Fruit fly (Drosophila melanogaster) whole organism, embryonic: ENCODE results near the gene Ctr9.
A peak's percentile ranks its signal among the peaks of the same experiment; 100 is the strongest.

Experiments used
- CG12744 ChIP-seq: fragments of 200-800 bp; sonication (Bioruptor generic); optimal IDR thresholded peaks from 2 replicates; lab custom pipeline; 2016; ENCODE audit warnings: missing biosample characterization, missing genetic modification characterization
- CG13287 ChIP-seq: fragments of 200-800 bp; sonication (Bioruptor generic); IDR thresholded peaks from 2 replicates; pipeline ENCODE4 v1.3.6; 2022; ENCODE audit warnings: missing biosample characterization, missing genetic modification characterization; ENCODE audit not compliant: partially characterized antibody
- CG14860 ChIP-seq: fragments of 200-800 bp; sonication (Bioruptor generic); IDR thresholded peaks from 3 replicates; pipeline ENCODE4 v1.3.6; 2022; ENCODE audit warnings: missing biosample characterization, missing genetic modification characterization; ENCODE audit not compliant: partially characterized antibody
- CG15514 ChIP-seq: fragments of 200-800 bp; sonication (Bioruptor generic); optimal IDR thresholded peaks from 3 replicates; lab custom pipeline; 2017; ENCODE audit warnings: missing biosample characterization, missing genetic modification characterization, mild to moderate bottlenecking, moderate library complexity, missing genetic modification reagents
- CG17912 ChIP-seq: fragments of 200-800 bp; sonication (Bioruptor generic); optimal IDR thresholded peaks from 2 replicates; lab custom pipeline; 2018; ENCODE audit warnings: missing biosample characterization, mild to moderate bottlenecking, missing genetic modification characterization
- CG2116 ChIP-seq: fragments of 200-800 bp; sonication (Bioruptor generic); optimal IDR thresholded peaks from 3 replicates; lab custom pipeline; 2018; ENCODE audit warnings: missing biosample characterization, mild to moderate bottlenecking, missing genetic modification characterization
- CG34224 ChIP-seq: fragments of 200-800 bp; sonication (Bioruptor generic); IDR thresholded peaks from 3 replicates; pipeline ENCODE4 v1.3.6; 2022; ENCODE audit warnings: missing biosample characterization, missing genetic modification characterization; ENCODE audit not compliant: partially characterized antibody
- CG7963 ChIP-seq: fragments of 200-800 bp; sonication (Bioruptor generic); IDR thresholded peaks from 3 replicates; pipeline ENCODE4 v1.3.6; 2022; ENCODE audit warnings: missing biosample characterization, missing genetic modification characterization; ENCODE audit not compliant: partially characterized antibody
- CG9797 ChIP-seq: fragments of 200-800 bp; sonication (Bioruptor generic); optimal IDR thresholded peaks from 3 replicates; lab custom pipeline; 2018; ENCODE audit warnings: missing biosample characterization, mild to moderate bottlenecking, missing genetic modification characterization
- Dfd ChIP-seq, 2 experiments: fragments of >200 bp; optimal IDR thresholded peaks; 2 replicates each; lab custom pipeline; 2017; ENCODE audit warnings: missing biosample characterization in 2 of 2, missing genetic modification characterization in 2 of 2
- Dref ChIP-seq: fragments of 200-800 bp; sonication (Bioruptor generic); IDR thresholded peaks from 2 replicates; pipeline ENCODE4 v1.3.6; 2022; ENCODE audit warnings: missing biosample characterization, missing genetic modification characterization
- E2f2 ChIP-seq: fragments of 200-800 bp; sonication (Bioruptor generic); IDR thresholded peaks from 2 replicates; pipeline ENCODE4 v1.3.6; 2022; ENCODE audit warnings: missing biosample characterization, missing genetic modification characterization
- Eip74EF ChIP-seq, 2 experiments: fragments of 200-800 bp in 1 of 2; fragments of >200 bp in 1 of 2; sonication (Bioruptor generic) in 1 of 2; optimal IDR thresholded peaks; 2 replicates each; lab custom pipeline; 2017 to 2019; ENCODE audit warnings: missing biosample characterization in 2 of 2, missing genetic modification characterization in 2 of 2, mild to moderate bottlenecking in 1 of 2, moderate library complexity in 1 of 2
- Fer1 ChIP-seq: fragments of 200-800 bp; sonication (Bioruptor generic); optimal IDR thresholded peaks from 2 replicates; lab custom pipeline; 2017; ENCODE audit warnings: missing biosample characterization, mild to moderate bottlenecking, missing genetic modification characterization
- HLH4C ChIP-seq: fragments of 200-800 bp; sonication (Bioruptor generic); IDR thresholded peaks from 3 replicates; pipeline ENCODE4 v1.3.6; 2022; ENCODE audit warnings: missing biosample characterization, missing genetic modification characterization; ENCODE audit not compliant: partially characterized antibody
- HLHmδ ChIP-seq: fragments of 200-800 bp; sonication (Bioruptor generic); optimal IDR thresholded peaks from 2 replicates; lab custom pipeline; 2018; ENCODE audit warnings: missing biosample characterization, mild to moderate bottlenecking, missing genetic modification characterization, moderate library complexity
- Myb ChIP-seq: fragments of 200-800 bp; sonication (Bioruptor generic); optimal IDR thresholded peaks from 2 replicates; lab custom pipeline; 2016; ENCODE audit warnings: missing biosample characterization, missing genetic modification characterization
- Nf-YA ChIP-seq: fragments of 200-800 bp; sonication (Bioruptor generic); IDR thresholded peaks from 2 replicates; pipeline ENCODE4 v1.3.6; 2022; ENCODE audit warnings: missing biosample characterization, missing genetic modification characterization
- Opbp ChIP-seq: fragments of 200-800 bp; sonication (Bioruptor generic); IDR thresholded peaks from 3 replicates; pipeline ENCODE4 v1.3.6; 2022; ENCODE audit warnings: missing biosample characterization, missing genetic modification characterization; ENCODE audit not compliant: partially characterized antibody
- Scr ChIP-seq: fragments of 200-800 bp; sonication (Bioruptor generic); IDR thresholded peaks from 2 replicates; pipeline ENCODE4 v1.3.6; 2022; ENCODE audit warnings: missing biosample characterization, missing genetic modification characterization; ENCODE audit not compliant: partially characterized antibody
- Side ChIP-seq: fragments of 200-800 bp; sonication (Bioruptor generic); optimal IDR thresholded peaks from 2 replicates; lab custom pipeline; 2016; ENCODE audit warnings: missing biosample characterization, missing genetic modification characterization
- Tbp ChIP-seq: fragments of >200 bp; optimal IDR thresholded peaks from 2 replicates; lab custom pipeline; 2018; ENCODE audit warnings: missing biosample characterization, missing genetic modification characterization
- Trl ChIP-seq, 3 experiments: fragments of >200 bp in 2 of 3; fragments of 200-800 bp in 1 of 3; sonication (Bioruptor generic) in 1 of 3; optimal IDR thresholded peaks; 2 replicates in 1 of 3; 3 replicates in 2 of 3; lab custom pipeline; 2016 to 2017; ENCODE audit warnings: missing biosample characterization in 1 of 3, missing genetic modification characterization in 1 of 3
- amos ChIP-seq: fragments of 200-800 bp; sonication (Bioruptor generic); IDR thresholded peaks from 2 replicates; pipeline ENCODE4 v1.3.6; 2022; ENCODE audit warnings: missing biosample characterization, missing genetic modification characterization; ENCODE audit not compliant: partially characterized antibody
- ato ChIP-seq: fragments of 200-800 bp; sonication (Bioruptor generic); IDR thresholded peaks from 2 replicates; pipeline ENCODE4 v1.3.6; 2022; ENCODE audit warnings: missing biosample characterization, missing genetic modification characterization; ENCODE audit not compliant: partially characterized antibody
- bbx ChIP-seq: fragments of 200-800 bp; sonication (Bioruptor generic); IDR thresholded peaks from 2 replicates; pipeline ENCODE4 v1.3.6; 2022; ENCODE audit warnings: missing biosample characterization, missing genetic modification characterization; ENCODE audit not compliant: partially characterized antibody
- chinmo ChIP-seq: fragments of 200-800 bp; sonication (Bioruptor generic); IDR thresholded peaks from 4 replicates; pipeline ENCODE4 v1.3.6; 2022; ENCODE audit warnings: missing biosample characterization, missing genetic modification characterization; ENCODE audit not compliant: partially characterized antibody
- da ChIP-seq: fragments of 200-800 bp; sonication (Bioruptor generic); optimal IDR thresholded peaks from 2 replicates; lab custom pipeline; 2016; ENCODE audit warnings: missing biosample characterization, missing genetic modification characterization
- fd3F ChIP-seq: fragments of 200-800 bp; sonication (Bioruptor generic); optimal IDR thresholded peaks from 2 replicates; lab custom pipeline; 2018; ENCODE audit warnings: missing biosample characterization, mild to moderate bottlenecking, missing genetic modification characterization, moderate library complexity
- fd64A ChIP-seq: fragments of 200-800 bp; sonication (Bioruptor generic); optimal IDR thresholded peaks from 3 replicates; lab custom pipeline; 2018; ENCODE audit warnings: missing biosample characterization, mild to moderate bottlenecking, missing genetic modification characterization
- gfzf ChIP-seq: fragments of 200-800 bp; sonication (Bioruptor generic); optimal IDR thresholded peaks from 2 replicates; lab custom pipeline; 2016; ENCODE audit warnings: missing biosample characterization, mild to moderate bottlenecking, missing genetic modification characterization, moderate library complexity
- hb ChIP-seq: fragments of 200-800 bp; sonication (Bioruptor generic); IDR thresholded peaks from 3 replicates; pipeline ENCODE4 v1.3.6; 2022; ENCODE audit warnings: missing biosample characterization, missing genetic modification characterization; ENCODE audit not compliant: partially characterized antibody
- hbn ChIP-seq: fragments of 200-800 bp; sonication (Bioruptor generic); IDR thresholded peaks from 2 replicates; pipeline ENCODE4 v1.3.6; 2022; ENCODE audit warnings: missing biosample characterization, missing genetic modification characterization; ENCODE audit not compliant: partially characterized antibody
- knrl ChIP-seq: fragments of 200-800 bp; sonication (Bioruptor generic); IDR thresholded peaks from 3 replicates; pipeline ENCODE4 v1.3.6; 2022; ENCODE audit warnings: missing biosample characterization, missing genetic modification characterization; ENCODE audit not compliant: partially characterized antibody
- lbe ChIP-seq: fragments of 200-800 bp; sonication (Bioruptor generic); optimal IDR thresholded peaks from 2 replicates; lab custom pipeline; 2016; ENCODE audit warnings: missing biosample characterization, mild to moderate bottlenecking, missing genetic modification characterization
- nerfin-2 ChIP-seq: fragments of 200-800 bp; sonication (Bioruptor generic); IDR thresholded peaks from 2 replicates; pipeline ENCODE4 v1.3.6; 2022; ENCODE audit warnings: missing biosample characterization, missing genetic modification characterization; ENCODE audit not compliant: partially characterized antibody
- pan ChIP-seq, 4 experiments: fragments of >200 bp in 3 of 4; fragments of 200-800 bp in 1 of 4; sonication (Bioruptor generic) in 1 of 4; optimal IDR thresholded peaks in 3 of 4; IDR thresholded peaks in 1 of 4; 2 replicates each; pipeline versions ENCODE4 v1.3.6 to Lab custom; 2017 to 2022; ENCODE audit warnings: missing biosample characterization in 2 of 4, missing genetic modification characterization in 2 of 4, mixed read lengths in 1 of 4
- phol ChIP-seq: fragments of 200-800 bp; sonication (Bioruptor generic); optimal IDR thresholded peaks from 3 replicates; lab custom pipeline; 2018; ENCODE audit warnings: missing biosample characterization, mild to moderate bottlenecking, missing genetic modification characterization, moderate library complexity
- pzg ChIP-seq: fragments of 200-800 bp; sonication (Bioruptor generic); optimal IDR thresholded peaks from 3 replicates; lab custom pipeline; 2018; ENCODE audit warnings: missing biosample characterization, mild to moderate bottlenecking, missing genetic modification characterization, moderate library complexity
- slbo ChIP-seq: fragments of 200-800 bp; sonication (Bioruptor generic); IDR thresholded peaks from 2 replicates; pipeline ENCODE4 v1.3.6; 2022; ENCODE audit warnings: missing biosample characterization, missing genetic modification characterization
- sna ChIP-seq: fragments of 200-800 bp; sonication (Bioruptor generic); IDR thresholded peaks from 2 replicates; pipeline ENCODE4 v1.3.6; 2022; ENCODE audit warnings: missing biosample characterization, missing genetic modification characterization; ENCODE audit not compliant: partially characterized antibody
- unc-4 ChIP-seq: fragments of 200-800 bp; sonication (Bioruptor generic); IDR thresholded peaks from 2 replicates; pipeline ENCODE4 v1.3.6; 2022; ENCODE audit warnings: missing biosample characterization, missing genetic modification characterization; ENCODE audit not compliant: partially characterized antibody
- zen2 ChIP-seq: fragments of 200-800 bp; sonication (Bioruptor generic); IDR thresholded peaks from 3 replicates; pipeline ENCODE4 v1.3.6; 2022; ENCODE audit warnings: missing biosample characterization, missing genetic modification characterization; ENCODE audit not compliant: partially characterized antibody

The Ctr9 gene

DNA sequence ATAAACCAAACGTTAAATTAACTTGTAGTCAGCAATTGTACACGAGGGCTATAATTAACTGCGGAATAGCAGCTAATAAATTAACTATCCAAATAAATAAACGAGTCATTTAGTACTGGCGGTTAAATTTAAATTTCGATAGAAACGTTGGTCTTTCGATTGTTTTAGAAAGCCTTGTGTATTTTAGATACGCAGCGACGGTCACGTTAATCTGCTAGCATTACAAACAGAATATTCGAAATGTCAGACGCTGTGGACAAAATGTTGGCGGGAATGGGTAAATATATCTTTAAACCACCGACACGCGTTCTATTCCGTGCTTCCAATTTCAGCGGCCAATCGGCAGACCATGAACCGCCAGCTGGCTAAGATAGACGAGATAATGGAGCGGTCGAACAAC lies 24.5 kb downstream of the Ctr9 start, which contains the start of gene msd1 (continued):
- TF ChIP-seq ato (GFP tag; lab: Robert Waterston, UW) (0 out of 2 replicates have a peak, but pooled peaks have one; percentile 41), Myb (peak; percentile 61), CG15514 (GFP tag; lab: Kevin White, UChicago) (peak; percentile 33), CG17912 (GFP tag; lab: Kevin White, UChicago) (peak; percentile 17), HLHmδ (GFP tag; lab: Kevin White, UChicago) (no peak), Eip74EF (GFP tag; optimal IDR thresholded peaks at IDR 0.05; lab: Kevin White, UChicago) (no peak), Opbp (GFP tag; lab: Robert Waterston, UW) (peak; percentile 38; the same call in 2 of the 3 replicates), pzg (GFP tag; lab: Kevin White, UChicago) (peak; percentile 76), Dref (GFP tag; lab: Robert Waterston, UW) (peak; percentile 78), Fer1 (peak; percentile 7)

DNA sequence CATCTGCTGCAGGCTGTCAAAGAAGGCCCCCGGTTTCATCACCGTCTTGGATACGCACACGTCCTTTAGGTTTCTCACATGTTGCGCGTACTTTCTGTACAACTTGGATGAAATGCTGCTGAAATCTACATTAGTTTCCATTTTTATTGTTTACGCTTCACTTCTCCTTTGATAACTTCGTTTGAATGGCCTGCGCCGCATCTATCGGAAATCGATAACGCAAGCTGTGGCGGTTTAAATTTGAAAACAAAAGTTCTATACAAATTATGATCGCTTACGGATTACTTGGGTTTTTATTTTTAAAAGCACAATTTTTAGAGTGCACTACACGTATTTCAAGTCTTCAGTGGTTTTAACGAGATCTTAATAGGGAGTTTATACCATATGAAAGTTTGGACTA lies 25.9 kb downstream of the Ctr9 start, which contains the start of gene msd5:
Gene msd5 (minus strand): TSS at position 174 of the 400 bp plus-strand sequence.
- TF ChIP-seq Side (GFP tag; lab: Kevin White, UChicago) (no peak), bbx (peak; percentile 30; the same call in 1 of the 2 replicates), sna (GFP tag; lab: Robert Waterston, UW) (peak; percentile 39; the same call in 1 of the 2 replicates), knrl (GFP tag; lab: Robert Waterston, UW) (no peak), da (no peak), Nf-YA (no peak), Scr (peak; percentile 53), phol (tag; lab: Kevin White, UChicago) (peak; percentile 10), Dref (GFP tag; lab: Robert Waterston, UW) (peak; percentile 73), Dfd (GFP tag; optimal IDR thresholded peaks at IDR 0.05; lab: Kevin White, UChicago) (no peak), hb (GFP tag; lab: Robert Waterston, UW) (0 out of 3 replicates have a peak, but pooled peaks have one; percentile 47), lbe (no peak), E2f2 (GFP tag; lab: Robert Waterston, UW) (peak; percentile 96), slbo (GFP tag; lab: Robert Waterston, UW) (no peak), pan (optimal IDR thresholded peaks at IDR 0.05; lab: Kevin White, UChicago) (no peak), pan (GFP tag; optimal IDR thresholded peaks at IDR 0.05 in 1 of 2, IDR thresholded peaks at IDR 0.05 in 1 of 2) (no peak), hbn (GFP tag; lab: Robert Waterston, UW) (peak; percentile 21; the same call in 1 of the 2 replicates), Tbp (no peak), CG2116 (GFP tag; lab: Kevin White, UChicago) (peak; percentile 28), chinmo (GFP tag; lab: Robert Waterston, UW) (0 out of 4 replicates have a peak, but pooled peaks have one; percentile 62), zen2 (GFP tag; lab: Robert Waterston, UW) (0 out of 3 replicates have a peak, but pooled peaks have one; percentile 52), CG9797 (peak; percentile 1), Trl (optimal IDR thresholded peaks at IDR 0.05; lab: Kevin White, UChicago) (no peak), Trl (GFP tag; optimal IDR thresholded peaks at IDR 0.05; lab: Kevin White, UChicago) (no peak), CG13287 (peak; percentile 47), fd3F (GFP tag; lab: Kevin White, UChicago) (no peak), gfzf (GFP tag; lab: Kevin White, UChicago) (peak; percentile 24), CG12744 (GFP tag; lab: Kevin White, UChicago) (no peak), pzg (GFP tag; lab: Kevin White, UChicago) (peak; percentile 28), amos (GFP tag; lab: Robert Waterston, UW) (peak; percentile 14; the same call in 1 of the 2 replicates), unc-4 (GFP tag; lab: Robert Waterston, UW) (peak; percentile 34; the same call in 1 of the 2 replicates), HLH4C (peak; percentile 77), CG14860 (GFP tag; lab: Robert Waterston, UW) (peak; percentile 42; the same call in 2 of the 3 replicates), CG34224 (GFP tag; lab: Robert Waterston, UW) (peak; percentile 66), ato (GFP tag; lab: Robert Waterston, UW) (peak; percentile 54; the same call in 1 of the 2 replicates), CG7963 (GFP tag; lab: Robert Waterston, UW) (peak; percentile 66), fd64A (GFP tag; lab: Kevin White, UChicago) (no peak), nerfin-2 (GFP tag; lab: Robert Waterston, UW) (peak; percentile 55; the same call in 1 of the 2 replicates)
